Worm (Caenorhabditis elegans) whole organism, early embryonic: ENCODE measurements around the gene magu-2.

ENCODE experiments used
- ceh-13 ChIP-seq: fragments of 200-800 bp; sonication (Bioruptor generic); optimal IDR thresholded peaks from 2 replicates; lab custom pipeline; 2018; ENCODE audit warnings: mild to moderate bottlenecking, missing genetic modification characterization, missing compliant biosample characterization
- flt-1 ChIP-seq: fragments of 200-800 bp; sonication (Bioruptor generic); IDR thresholded peaks from 2 replicates; pipeline ENCODE4 v1.3.6; 2022; ENCODE audit warnings: missing genetic modification characterization, missing compliant biosample characterization
- hmbx-1 ChIP-seq: sonication (generic microtip); optimal IDR thresholded peaks from 2 replicates; lab custom pipeline; 2016; ENCODE audit warnings: mild to moderate bottlenecking, missing genetic modification characterization, missing compliant biosample characterization
- sea-1 ChIP-seq: fragments of 200-800 bp; sonication (Bioruptor generic); conservative IDR thresholded peaks from 2 replicates; pipeline ENCODE4 v1.3.6; 2022; ENCODE audit warnings: missing genetic modification characterization, missing compliant biosample characterization
- tbx-11 ChIP-seq: fragments of 200-800 bp; sonication (Bioruptor generic); IDR thresholded peaks from 2 replicates; pipeline ENCODE4 v1.3.6; 2022; ENCODE audit warnings: missing genetic modification characterization, missing compliant biosample characterization

DNA sequence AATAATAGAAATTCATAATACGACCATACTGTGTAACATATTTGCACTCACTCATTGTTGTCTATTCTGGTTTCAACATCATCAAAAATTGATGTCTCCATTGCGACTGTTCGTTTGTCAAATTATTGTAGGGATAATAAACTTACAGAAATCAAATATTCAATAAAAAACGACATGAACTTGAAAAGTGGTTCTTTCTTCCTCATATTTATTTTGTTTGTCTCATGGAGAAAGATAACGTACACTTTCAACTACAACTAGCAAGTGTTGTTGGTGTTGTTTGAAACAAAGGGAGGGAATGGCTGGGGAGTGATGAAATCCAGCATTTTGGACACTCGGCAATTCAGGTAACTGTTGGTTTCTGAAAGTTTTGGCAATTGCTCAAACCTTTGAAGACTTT lies 34.9 kb downstream of the magu-2 start, which contains the start of gene B0507.9:
- TF ChIP-seq flt-1 (GFP tag; lab: Robert Waterston, UW), result no peak
- TF ChIP-seq tbx-11 (GFP tag; lab: Robert Waterston, UW), result no peak
- TF ChIP-seq ceh-13 (GFP tag; lab: Kevin White, UChicago), result no peak
- no peak for TF ChIP-seq hmbx-1 (tag; lab: Kevin White, UChicago)
- no peak for TF ChIP-seq sea-1 (GFP tag; lab: Robert Waterston, UW)
